Fruit fly (Drosophila melanogaster): ENCODE results near the gene Osi24.

dm6 chr3R:6244986-6245385 lies 46.4 kb downstream of the Osi24 start:
- no peak for TF ChIP-seq kah (GFP tag; optimal IDR thresholded peaks at IDR 0.05)
- no peak for TF ChIP-seq ttk (GFP tag; IDR thresholded peaks at IDR 0.05)
- no peak for TF ChIP-seq HLHmδ (GFP tag; optimal IDR thresholded peaks at IDR 0.05)
- TF ChIP-seq h (optimal IDR thresholded peaks at IDR 0.05) = no peak
- TF ChIP-seq Lpt (GFP tag; optimal IDR thresholded peaks at IDR 0.05) = no peak
- TF ChIP-seq CG14965 (GFP tag; optimal IDR thresholded peaks at IDR 0.05; ENCODE audit: borderline replicate concordance) = no peak
- TF ChIP-seq CG5953 (GFP tag; IDR thresholded peaks at IDR 0.05) = no peak
- no peak for TF ChIP-seq Six4 (GFP tag; optimal IDR thresholded peaks at IDR 0.05)
- no peak for TF ChIP-seq ase (GFP tag; IDR thresholded peaks at IDR 0.05)
- TF ChIP-seq gcm (GFP tag; optimal IDR thresholded peaks at IDR 0.05) = no peak
- no peak for TF ChIP-seq cas (GFP tag; IDR thresholded peaks at IDR 0.05)
